2 fruit fly cellular contexts compared by ENCODE assay signal in the genomic region with DNA sequence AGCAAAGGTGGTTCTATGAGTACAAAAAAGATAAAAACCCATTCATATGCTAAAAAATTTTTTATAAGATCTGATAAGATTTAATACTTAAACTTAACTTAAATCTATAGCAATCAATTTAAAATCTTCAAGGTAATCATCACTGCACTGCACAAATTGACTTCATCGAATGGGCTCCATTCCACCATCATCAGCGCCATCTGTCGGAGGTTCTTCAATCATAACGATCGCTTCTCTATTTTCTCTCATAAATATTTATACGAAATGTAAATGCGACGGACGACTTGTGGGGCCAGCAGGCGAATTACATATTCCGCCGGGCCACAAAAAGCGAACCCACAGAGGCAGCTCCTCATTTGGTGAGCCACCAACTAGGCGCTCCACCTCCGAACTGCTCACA.
TF ChIP-seq lines count a peak whose summit lies in the region.

No protein-coding gene starts in this region.

- peak; percentile 34 to 63 for TF ChIP-seq CTCF in S2 (optimal IDR thresholded peaks at IDR 0.05; lab: Kevin White, UChicago)
- TF ChIP-seq CTCF in whole organism, embryonic (GFP tag; optimal IDR thresholded peaks at IDR 0.05; lab: Kevin White, UChicago): peak; percentile 83

TF ChIP-seq in whole organism, embryonic, 481 proteins besides CTCF, POLR2A, EP300 and RAD21:
- no peak for TF ChIP-seq CG7839 (tag; optimal IDR thresholded peaks at IDR 0.05; lab: Kevin White, UChicago)
- no peak for TF ChIP-seq Dfd (GFP tag; optimal IDR thresholded peaks at IDR 0.05; lab: Kevin White, UChicago)
- TF ChIP-seq CG3847 (GFP tag; IDR thresholded peaks at IDR 0.05; lab: Robert Waterston, UW): no peak
- TF ChIP-seq vvl (GFP tag; IDR thresholded peaks at IDR 0.05; lab: Robert Waterston, UW): peak; percentile 43; the same call in 1 of the 2 replicates
- no peak for TF ChIP-seq CG9876 (GFP tag; optimal IDR thresholded peaks at IDR 0.05; lab: Kevin White, UChicago)
- no peak for TF ChIP-seq klu (GFP tag; IDR thresholded peaks at IDR 0.05; lab: Robert Waterston, UW)
- 0 out of 3 replicates have a peak, but pooled peaks have one; percentile 13 for TF ChIP-seq CG2199 (GFP tag; IDR thresholded peaks at IDR 0.05; lab: Robert Waterston, UW)
- TF ChIP-seq bowl (GFP tag; IDR thresholded peaks at IDR 0.05; lab: Robert Waterston, UW): no peak
- no peak for TF ChIP-seq NFAT (GFP tag; IDR thresholded peaks at IDR 0.05; lab: Robert Waterston, UW)
- no peak for TF ChIP-seq CG12391 (tag; optimal IDR thresholded peaks at IDR 0.05; lab: Kevin White, UChicago)
- TF ChIP-seq CG4730 (GFP tag; IDR thresholded peaks at IDR 0.05; lab: Robert Waterston, UW): no peak
- TF ChIP-seq CG17802 (tag; optimal IDR thresholded peaks at IDR 0.05; lab: Kevin White, UChicago): no peak
- no peak for TF ChIP-seq ems (GFP tag; optimal IDR thresholded peaks at IDR 0.05; lab: Kevin White, UChicago)
- TF ChIP-seq toy (GFP tag; IDR thresholded peaks at IDR 0.05; lab: Robert Waterston, UW): no peak
- no peak for TF ChIP-seq H15 (GFP tag; IDR thresholded peaks at IDR 0.05; lab: Robert Waterston, UW)
- no peak for TF ChIP-seq Adf1 (GFP tag; IDR thresholded peaks at IDR 0.05; lab: Robert Waterston, UW)
- TF ChIP-seq CG4424 (GFP tag; optimal IDR thresholded peaks at IDR 0.05; lab: Kevin White, UChicago): no peak
- TF ChIP-seq pan (optimal IDR thresholded peaks at IDR 0.05; lab: Kevin White, UChicago): no peak
- no peak for TF ChIP-seq pan (GFP tag; optimal IDR thresholded peaks at IDR 0.05 in 1 of 2, IDR thresholded peaks at IDR 0.05 in 1 of 2)
- TF ChIP-seq Med (GFP tag; lab: Kevin White, UChicago): no peak
- TF ChIP-seq CG2116 (GFP tag; optimal IDR thresholded peaks at IDR 0.05; lab: Kevin White, UChicago): no peak
- no peak for TF ChIP-seq Dek (tag; optimal IDR thresholded peaks at IDR 0.05; lab: Kevin White, UChicago)
- TF ChIP-seq ara (GFP tag; IDR thresholded peaks at IDR 0.05; lab: Robert Waterston, UW): no peak
- TF ChIP-seq CG6791 (GFP tag; IDR thresholded peaks at IDR 0.05; lab: Robert Waterston, UW; ENCODE audit: partially characterized antibody): no peak
- TF ChIP-seq CG10979 (tag; optimal IDR thresholded peaks at IDR 0.05; lab: Kevin White, UChicago): peak; percentile 55
- no peak for TF ChIP-seq chinmo (GFP tag; IDR thresholded peaks at IDR 0.05; lab: Robert Waterston, UW; ENCODE audit: partially characterized antibody)
- no peak for TF ChIP-seq CG7271 (tag; optimal IDR thresholded peaks at IDR 0.05; lab: Kevin White, UChicago)
- no peak for TF ChIP-seq CG18764 (GFP tag; optimal IDR thresholded peaks at IDR 0.05; lab: Kevin White, UChicago)
